Worm (Caenorhabditis elegans) whole organism, L2 larva: Measurements from ENCODE around the gene R10H1.1.
A peak's percentile ranks its signal among the peaks of the same experiment; 100 is the strongest.

Experiments used
- R02D3.7 ChIP-seq: fragments of 150-350 bp; optimal IDR thresholded peaks from 2 replicates; lab custom pipeline; 2014; ENCODE audit warnings: missing biosample characterization, missing genetic modification characterization
- blmp-1 ChIP-seq: sonication (generic microtip); optimal IDR thresholded peaks from 2 replicates; lab custom pipeline; 2017; ENCODE audit warnings: missing genetic modification characterization, mild to moderate bottlenecking, missing compliant biosample characterization, antibody characterized with exemption, moderate library complexity; ENCODE audit not compliant: insufficient read depth
- elt-1 ChIP-seq: fragments of 150-350 bp; optimal IDR thresholded peaks from 2 replicates; lab custom pipeline; 2014; ENCODE audit warnings: missing biosample characterization, missing genetic modification characterization
- lin-13 ChIP-seq: fragments of 150-350 bp; optimal IDR thresholded peaks from 2 replicates; lab custom pipeline; 2014; ENCODE audit warnings: missing biosample characterization, missing genetic modification reagents, missing genetic modification characterization
- lin-39 ChIP-seq: fragments of 150-350 bp; optimal IDR thresholded peaks from 2 replicates; lab custom pipeline; 2014; ENCODE audit warnings: missing biosample characterization, missing genetic modification reagents, missing genetic modification characterization
- mab-5 ChIP-seq: fragments of 150-350 bp; optimal IDR thresholded peaks from 2 replicates; lab custom pipeline; 2014; ENCODE audit warnings: missing biosample characterization, missing genetic modification characterization
- mdl-1 ChIP-seq, 2 experiments: fragments of 150-350 bp in 1 of 2; sonication (generic microtip) in 1 of 2; optimal IDR thresholded peaks; 2 replicates each; lab custom pipeline; 2017; ENCODE audit warnings: missing biosample characterization in 2 of 2, missing genetic modification characterization in 2 of 2
- nhr-10 ChIP-seq: sonication (generic microtip); optimal IDR thresholded peaks from 2 replicates; lab custom pipeline; 2017; ENCODE audit warnings: missing biosample characterization, missing genetic modification characterization
- nhr-21 ChIP-seq: fragments of 150-350 bp; optimal IDR thresholded peaks from 2 replicates; lab custom pipeline; 2014; ENCODE audit warnings: missing biosample characterization, missing genetic modification characterization
- nhr-77 ChIP-seq: fragments of 150-350 bp; optimal IDR thresholded peaks from 2 replicates; lab custom pipeline; 2014; ENCODE audit warnings: missing biosample characterization, missing genetic modification characterization
- snpc-4 ChIP-seq: fragments of 150-350 bp; optimal IDR thresholded peaks from 2 replicates; lab custom pipeline; 2014; ENCODE audit warnings: missing biosample characterization, missing genetic modification characterization
- ztf-11 ChIP-seq: sonication (generic microtip); optimal IDR thresholded peaks from 2 replicates; lab custom pipeline; 2017; ENCODE audit warnings: missing biosample characterization, missing genetic modification characterization

- TF ChIP-seq snpc-4 (tag; lab: Kevin White, UChicago) (peak; percentile 33), mdl-1 (tag; optimal IDR thresholded peaks at IDR 0.05; lab: Kevin White, UChicago) (peak in 1 of 2 experiments; percentile 52), nhr-21 (tag; lab: Kevin White, UChicago) (peak; percentile 79), mab-5 (tag; lab: Kevin White, UChicago) (peak; percentile 55), R02D3.7 (tag; lab: Kevin White, UChicago) (no peak), lin-13 (peak; percentile 78), ztf-11 (tag; lab: Kevin White, UChicago) (no peak), elt-1 (no peak), nhr-10 (tag; lab: Kevin White, UChicago) (no peak), nhr-77 (tag; lab: Kevin White, UChicago) (peak; percentile 28), blmp-1 (tag; lab: Kevin White, UChicago) (peak; percentile 47), lin-39 (no peak)
Observed at ce11 chrII:7478487-7479234, 15.6 kb upstream of the R10H1.1 start, which contains the start of the genes aka-1 and ubc-6.
